Worm (Caenorhabditis elegans): ENCODE results near the gene F20G2.2.

ce11 chrV:13756359-13757091 lies at the start of gene F20G2.2:
- TF ChIP-seq ztf-29 (GFP tag; IDR thresholded peaks at IDR 0.05) (no peak), T22C8.4 (GFP tag; IDR thresholded peaks at IDR 0.05) (no peak), klf-2 (GFP tag; conservative IDR thresholded peaks at IDR 0.05) (no peak)
